Worm (Caenorhabditis elegans) whole organism, late embryonic: ENCODE measurements around the gene aak-1.

Experiments used
- K09A11.1 ChIP-seq: sonication (generic microtip); optimal IDR thresholded peaks from 2 replicates; lab custom pipeline; 2017; ENCODE audit warnings: antibody characterized with exemption, mild to moderate bottlenecking, missing genetic modification characterization, missing compliant biosample characterization; ENCODE audit not compliant: insufficient read depth
- Y22D7AL.16 ChIP-seq: sonication (generic microtip); optimal IDR thresholded peaks from 2 replicates; lab custom pipeline; 2016; ENCODE audit warnings: missing genetic modification characterization, missing compliant biosample characterization
- ahr-1 ChIP-seq: sonication (generic microtip); optimal IDR thresholded peaks from 2 replicates; lab custom pipeline; 2016; ENCODE audit warnings: missing genetic modification characterization, missing compliant biosample characterization
- ama-1 ChIP-seq: fragments of 150-350 bp; optimal IDR thresholded peaks from 2 replicates; lab custom pipeline; 2014
- ceh-14 ChIP-seq: sonication (generic microtip); optimal IDR thresholded peaks from 2 replicates; lab custom pipeline; 2016; ENCODE audit warnings: missing genotype, missing genetic modification characterization, missing compliant biosample characterization
- ceh-18 ChIP-seq: sonication (generic microtip); optimal IDR thresholded peaks from 2 replicates; lab custom pipeline; 2016; ENCODE audit warnings: missing genetic modification characterization, missing compliant biosample characterization
- ceh-2 ChIP-seq: sonication (generic microtip); optimal IDR thresholded peaks from 2 replicates; lab custom pipeline; 2016; ENCODE audit warnings: missing genotype, missing genetic modification characterization, missing compliant biosample characterization
- ceh-22 ChIP-seq: sonication (generic microtip); optimal IDR thresholded peaks from 2 replicates; lab custom pipeline; 2017; ENCODE audit warnings: missing biosample characterization, missing genetic modification characterization
- ceh-24 ChIP-seq: sonication (generic microtip); optimal IDR thresholded peaks from 2 replicates; lab custom pipeline; 2016; ENCODE audit warnings: mild to moderate bottlenecking, missing genetic modification characterization, missing compliant biosample characterization
- ceh-31 ChIP-seq: sonication (generic microtip); optimal IDR thresholded peaks from 2 replicates; lab custom pipeline; 2016; ENCODE audit warnings: missing genetic modification characterization, missing compliant biosample characterization
- ceh-48 ChIP-seq: sonication (generic microtip); optimal IDR thresholded peaks from 2 replicates; lab custom pipeline; 2016; ENCODE audit warnings: missing genetic modification characterization, inconsistent platforms, missing compliant biosample characterization
- ceh-6 ChIP-seq: fragments of 200-800 bp; sonication (Bioruptor generic); optimal IDR thresholded peaks from 2 replicates; lab custom pipeline; 2018; ENCODE audit warnings: mild to moderate bottlenecking, missing genetic modification characterization, missing compliant biosample characterization
- che-1 ChIP-seq: sonication (generic microtip); optimal IDR thresholded peaks from 2 replicates; lab custom pipeline; 2016; ENCODE audit warnings: mild to moderate bottlenecking, missing genetic modification characterization, missing compliant biosample characterization
- dmd-4 ChIP-seq: sonication (generic microtip); optimal IDR thresholded peaks from 2 replicates; lab custom pipeline; 2016; ENCODE audit warnings: borderline replicate concordance, missing genetic modification characterization, missing compliant biosample characterization
- elt-2 ChIP-seq: sonication (generic microtip); optimal IDR thresholded peaks from 2 replicates; lab custom pipeline; 2016; ENCODE audit warnings: missing genetic modification reagents, missing genetic modification characterization, missing compliant biosample characterization
- elt-4 ChIP-seq: sonication (generic microtip); optimal IDR thresholded peaks from 2 replicates; lab custom pipeline; 2016; ENCODE audit warnings: missing genetic modification characterization, missing compliant biosample characterization
- ets-4 ChIP-seq: sonication (generic microtip); optimal IDR thresholded peaks from 2 replicates; lab custom pipeline; 2016; ENCODE audit warnings: missing genetic modification characterization, missing compliant biosample characterization
- eyg-1 ChIP-seq: sonication (generic microtip); optimal IDR thresholded peaks from 2 replicates; lab custom pipeline; 2016; ENCODE audit warnings: missing genotype, missing genetic modification characterization, missing compliant biosample characterization
- fkh-10 ChIP-seq: fragments of 150-350 bp; optimal IDR thresholded peaks from 2 replicates; lab custom pipeline; 2014; ENCODE audit warnings: missing biosample characterization, missing genetic modification reagents, missing genetic modification characterization
- fkh-6 ChIP-seq: sonication (generic microtip); optimal IDR thresholded peaks from 2 replicates; lab custom pipeline; 2016; ENCODE audit warnings: missing genetic modification characterization, missing compliant biosample characterization
- hlh-13 ChIP-seq: fragments of 200-800 bp; sonication (Bioruptor generic); optimal IDR thresholded peaks from 2 replicates; lab custom pipeline; 2018; ENCODE audit warnings: mild to moderate bottlenecking, missing genetic modification characterization, missing compliant biosample characterization
- hlh-30 ChIP-seq: sonication (generic microtip); optimal IDR thresholded peaks from 2 replicates; lab custom pipeline; 2017; ENCODE audit warnings: antibody characterized with exemption, missing genetic modification characterization, missing compliant biosample characterization; ENCODE audit not compliant: insufficient read depth
- hlh-6 ChIP-seq: sonication (generic microtip); optimal IDR thresholded peaks from 2 replicates; lab custom pipeline; 2016; ENCODE audit warnings: missing genotype, missing genetic modification characterization, missing compliant biosample characterization
- hlh-8 ChIP-seq: sonication (generic microtip); optimal IDR thresholded peaks from 2 replicates; lab custom pipeline; 2016; ENCODE audit warnings: missing genotype, missing genetic modification characterization, missing compliant biosample characterization
- lin-11 ChIP-seq: fragments of 200-800 bp; sonication (Bioruptor generic); optimal IDR thresholded peaks from 2 replicates; lab custom pipeline; 2018; ENCODE audit warnings: mild to moderate bottlenecking, missing genetic modification characterization, missing compliant biosample characterization
- madf-2 ChIP-seq: sonication (generic microtip); optimal IDR thresholded peaks from 2 replicates; lab custom pipeline; 2017; ENCODE audit warnings: missing genetic modification characterization, missing compliant biosample characterization
- mec-3 ChIP-seq: sonication (generic microtip); optimal IDR thresholded peaks from 2 replicates; lab custom pipeline; 2016; ENCODE audit warnings: borderline replicate concordance, missing genetic modification characterization, missing compliant biosample characterization
- nfya-1 ChIP-seq: sonication (generic microtip); optimal IDR thresholded peaks from 2 replicates; lab custom pipeline; 2017; ENCODE audit warnings: missing genetic modification characterization, mild to moderate bottlenecking, missing compliant biosample characterization, antibody characterized with exemption, moderate library complexity
- npax-4 ChIP-seq: sonication (generic microtip); optimal IDR thresholded peaks from 2 replicates; lab custom pipeline; 2016; ENCODE audit warnings: missing genetic modification characterization, missing compliant biosample characterization
- odd-2 ChIP-seq: sonication (generic microtip); optimal IDR thresholded peaks from 2 replicates; lab custom pipeline; 2017; ENCODE audit warnings: antibody characterized with exemption, mild to moderate bottlenecking, missing genetic modification characterization, missing compliant biosample characterization
- pag-3 ChIP-seq: sonication (generic microtip); optimal IDR thresholded peaks from 2 replicates; lab custom pipeline; 2016; ENCODE audit warnings: missing compliant biosample characterization, missing genetic modification characterization, borderline replicate concordance
- pha-4 ChIP-seq: fragments of 150-350 bp; optimal IDR thresholded peaks from 2 replicates; lab custom pipeline; 2018; ENCODE audit warnings: missing biosample characterization, missing genetic modification reagents, missing genetic modification characterization
- sox-2 ChIP-seq: fragments of 200-800 bp; sonication (Bioruptor generic); IDR thresholded peaks from 2 replicates; pipeline ENCODE4 v1.3.6; 2022; ENCODE audit warnings: missing genetic modification reagents, missing genetic modification characterization, missing compliant biosample characterization
- sox-4 ChIP-seq: sonication (generic microtip); optimal IDR thresholded peaks from 2 replicates; lab custom pipeline; 2017; ENCODE audit warnings: mild to moderate bottlenecking, missing genetic modification characterization, inconsistent platforms, missing compliant biosample characterization
- syd-9 ChIP-seq: sonication (generic microtip); optimal IDR thresholded peaks from 2 replicates; lab custom pipeline; 2016; ENCODE audit warnings: mild to moderate bottlenecking, missing genetic modification characterization, moderate library complexity, missing compliant biosample characterization
- tbx-2 ChIP-seq: sonication (generic microtip); optimal IDR thresholded peaks from 2 replicates; lab custom pipeline; 2016; ENCODE audit warnings: missing genetic modification characterization, missing compliant biosample characterization
- tbx-7 ChIP-seq: sonication (generic microtip); optimal IDR thresholded peaks from 2 replicates; lab custom pipeline; 2016; ENCODE audit warnings: missing genotype, missing genetic modification characterization, missing compliant biosample characterization
- unc-42 ChIP-seq: sonication (generic microtip); optimal IDR thresholded peaks from 2 replicates; lab custom pipeline; 2016; ENCODE audit warnings: missing genotype, missing genetic modification characterization, missing compliant biosample characterization
- unc-55 ChIP-seq: sonication (generic microtip); optimal IDR thresholded peaks from 2 replicates; lab custom pipeline; 2017; ENCODE audit warnings: missing biosample characterization, missing genetic modification reagents, missing genetic modification characterization
- unc-86 ChIP-seq: sonication (generic microtip); optimal IDR thresholded peaks from 2 replicates; lab custom pipeline; 2016; ENCODE audit warnings: missing genetic modification characterization, missing compliant biosample characterization
- zip-5 ChIP-seq: sonication (generic microtip); optimal IDR thresholded peaks from 2 replicates; lab custom pipeline; 2016; ENCODE audit warnings: missing genetic modification characterization, missing compliant biosample characterization
- ztf-16 ChIP-seq: sonication (generic microtip); optimal IDR thresholded peaks from 2 replicates; lab custom pipeline; 2017; ENCODE audit warnings: missing genetic modification characterization, missing compliant biosample characterization

aak-1 gene

ce11 chrIII:8799964-8800795 is 39.3 kb upstream of the aak-1 start, which contains the start of gene F54F2.6 (continued):
- TF ChIP-seq zip-5 (peak; percentile 14), tbx-7 (tag; lab: Kevin White, UChicago) (no peak), ztf-16 (tag; lab: Kevin White, UChicago) (peak; percentile 41), pag-3 (tag; lab: Kevin White, UChicago) (no peak), ama-1 (lab: Kevin White, UChicago) (peak; percentile 64), npax-4 (tag; lab: Kevin White, UChicago) (no peak), mec-3 (tag; lab: Kevin White, UChicago) (peak; percentile 27), odd-2 (tag; lab: Kevin White, UChicago) (no peak), hlh-8 (peak; percentile 60), K09A11.1 (tag; lab: Kevin White, UChicago) (peak; percentile 47), ceh-14 (tag; lab: Kevin White, UChicago) (peak; percentile 84), fkh-10 (GFP tag; lab: Kevin White, UChicago) (no peak), Y22D7AL.16 (no peak), elt-4 (tag; lab: Kevin White, UChicago) (no peak), ceh-24 (no peak), ceh-2 (peak; percentile 57), madf-2 (no peak), ceh-22 (peak; percentile 69), ceh-6 (no peak), fkh-6 (tag; lab: Kevin White, UChicago) (no peak), sox-2 (GFP tag; lab: Robert Waterston, UW) (peak; percentile 56), hlh-30 (tag; lab: Kevin White, UChicago) (peak; percentile 88), tbx-2 (tag; lab: Kevin White, UChicago) (peak; percentile 80), che-1 (tag; lab: Kevin White, UChicago) (no peak), hlh-6 (tag; lab: Kevin White, UChicago) (no peak), hlh-13 (GFP tag; lab: Kevin White, UChicago) (no peak), pha-4 (no peak), ceh-48 (tag; lab: Kevin White, UChicago) (peak; percentile 0), ceh-31 (tag; lab: Kevin White, UChicago) (peak; percentile 91), syd-9 (tag; lab: Kevin White, UChicago) (peak; percentile 69), sox-4 (no peak)

ce11 chrIII:8797211-8797733 is 36.4 kb upstream of the aak-1 start:
- TF ChIP-seq unc-42 (tag; lab: Kevin White, UChicago) (peak; percentile 20), eyg-1 (tag; lab: Kevin White, UChicago) (no peak), tbx-2 (tag; lab: Kevin White, UChicago) (peak; percentile 23), ahr-1 (tag; lab: Kevin White, UChicago) (no peak), hlh-30 (tag; lab: Kevin White, UChicago) (peak; percentile 19), unc-86 (tag; lab: Kevin White, UChicago) (no peak), ceh-31 (tag; lab: Kevin White, UChicago) (peak; percentile 50), pag-3 (tag; lab: Kevin White, UChicago) (no peak), elt-4 (tag; lab: Kevin White, UChicago) (no peak), lin-11 (no peak), ets-4 (tag; lab: Kevin White, UChicago) (no peak), ceh-18 (tag; lab: Kevin White, UChicago) (peak; percentile 33), ztf-16 (tag; lab: Kevin White, UChicago) (no peak), unc-55 (GFP tag; lab: Kevin White, UChicago) (peak; percentile 60), nfya-1 (tag; lab: Kevin White, UChicago) (peak; percentile 66), dmd-4 (tag; lab: Kevin White, UChicago) (no peak), elt-2 (tag; lab: Kevin White, UChicago) (peak; percentile 65), hlh-8 (no peak)
